Worm (Caenorhabditis elegans) whole organism, young adult: Measurements from ENCODE around the gene W04G3.7.

ENCODE experiments used
- B0035.1 ChIP-seq: sonication (generic microtip); optimal IDR thresholded peaks from 2 replicates; lab custom pipeline; 2016; ENCODE audit warnings: missing genetic modification characterization, mild to moderate bottlenecking, missing compliant biosample characterization, missing genotype, missing genetic modification reagents
- B0261.1 ChIP-seq: sonication (generic microtip); optimal IDR thresholded peaks from 2 replicates; lab custom pipeline; 2016; ENCODE audit warnings: mild to moderate bottlenecking, missing genetic modification characterization, moderate library complexity, missing compliant biosample characterization
- B0336.3 ChIP-seq: fragments of 200-800 bp; sonication (Bioruptor generic); IDR thresholded peaks from 2 replicates; pipeline ENCODE4 v1.3.6; 2022; ENCODE audit warnings: missing genetic modification characterization, missing compliant biosample characterization
- D2030.7 ChIP-seq: fragments of 200-800 bp; sonication (Bioruptor generic); IDR thresholded peaks from 2 replicates; pipeline ENCODE4 v1.3.6; 2022; ENCODE audit warnings: missing genetic modification reagents, missing genetic modification characterization, missing compliant biosample characterization
- F10E7.11 ChIP-seq: sonication (generic microtip); optimal IDR thresholded peaks from 2 replicates; lab custom pipeline; 2017; ENCODE audit warnings: mild to moderate bottlenecking, missing genetic modification characterization, moderate library complexity, missing compliant biosample characterization
- F39B2.1 ChIP-seq: fragments of 200-800 bp; sonication (Bioruptor generic); IDR thresholded peaks from 2 replicates; pipeline ENCODE4 v1.3.6; 2022; ENCODE audit warnings: missing genetic modification reagents, missing genetic modification characterization, missing compliant biosample characterization
- F55B11.4 ChIP-seq: sonication (generic microtip); optimal IDR thresholded peaks from 2 replicates; lab custom pipeline; 2016; ENCODE audit warnings: missing compliant biosample characterization, missing genetic modification characterization, borderline replicate concordance; ENCODE audit not compliant: insufficient read depth
- K11D2.4 ChIP-seq: fragments of 200-800 bp; sonication (Bioruptor generic); IDR thresholded peaks from 2 replicates; pipeline ENCODE4 v1.3.6; 2022; ENCODE audit warnings: missing genetic modification reagents, missing genetic modification characterization, missing compliant biosample characterization
- K12H6.12 ChIP-seq: fragments of 200-800 bp; sonication (Bioruptor generic); optimal IDR thresholded peaks from 2 replicates; lab custom pipeline; 2018; ENCODE audit warnings: mild to moderate bottlenecking, missing genetic modification characterization, missing compliant biosample characterization
- T07F8.4 ChIP-seq: sonication (generic microtip); optimal IDR thresholded peaks from 2 replicates; lab custom pipeline; 2016; ENCODE audit warnings: mild to moderate bottlenecking, missing genetic modification characterization, moderate library complexity, missing compliant biosample characterization
- T26A5.8 ChIP-seq: sonication (generic microtip); optimal IDR thresholded peaks from 2 replicates; lab custom pipeline; 2016; ENCODE audit warnings: missing genetic modification characterization, missing compliant biosample characterization
- Y53F4B.3 ChIP-seq: fragments of 200-800 bp; sonication (Bioruptor generic); IDR thresholded peaks from 2 replicates; pipeline ENCODE4 v1.3.6; 2022; ENCODE audit warnings: missing genetic modification reagents, missing genetic modification characterization, missing compliant biosample characterization
- Y53G8AR.9 ChIP-seq: fragments of 200-800 bp; sonication (Bioruptor generic); conservative IDR thresholded peaks from 2 replicates; pipeline ENCODE4 v1.3.6; 2022; ENCODE audit warnings: missing genetic modification reagents, missing genetic modification characterization, missing compliant biosample characterization
- ZK185.1 ChIP-seq: sonication (generic microtip); optimal IDR thresholded peaks from 2 replicates; lab custom pipeline; 2016; ENCODE audit warnings: mild to moderate bottlenecking, missing genetic modification characterization, missing compliant biosample characterization; ENCODE audit not compliant: poor library complexity, severe bottlenecking
- aptf-3 ChIP-seq: fragments of 200-800 bp; sonication (Bioruptor generic); IDR thresholded peaks from 2 replicates; pipeline ENCODE4 v1.3.6; 2022; ENCODE audit warnings: missing genetic modification characterization, missing compliant biosample characterization
- attf-5 ChIP-seq: fragments of 200-800 bp; sonication (Bioruptor generic); optimal IDR thresholded peaks from 2 replicates; lab custom pipeline; 2018; ENCODE audit warnings: mild to moderate bottlenecking, missing genetic modification characterization, missing compliant biosample characterization
- bed-2 ChIP-seq: fragments of 200-800 bp; sonication (Bioruptor generic); IDR thresholded peaks from 2 replicates; pipeline ENCODE4 v1.3.6; 2022; ENCODE audit warnings: missing genetic modification reagents, missing genetic modification characterization, missing compliant biosample characterization
- ceh-100 ChIP-seq: fragments of 200-800 bp; sonication (Bioruptor generic); IDR thresholded peaks from 2 replicates; pipeline ENCODE4 v1.3.6; 2022; ENCODE audit warnings: missing genetic modification reagents, missing genetic modification characterization, missing compliant biosample characterization
- ceh-58 ChIP-seq: fragments of 200-800 bp; sonication (Bioruptor generic); IDR thresholded peaks from 2 replicates; pipeline ENCODE4 v1.3.6; 2022; ENCODE audit warnings: missing genetic modification characterization, missing compliant biosample characterization
- ceh-91 ChIP-seq: fragments of 200-800 bp; sonication (Bioruptor generic); IDR thresholded peaks from 2 replicates; pipeline ENCODE4 v1.3.6; 2022; ENCODE audit warnings: missing genetic modification reagents, missing genetic modification characterization, missing compliant biosample characterization
- chd-7 ChIP-seq: sonication (generic microtip); optimal IDR thresholded peaks from 2 replicates; lab custom pipeline; 2016; ENCODE audit warnings: mild to moderate bottlenecking, missing genetic modification characterization, moderate library complexity, missing compliant biosample characterization
- dpff-1 ChIP-seq: sonication (generic microtip); optimal IDR thresholded peaks from 2 replicates; lab custom pipeline; 2017; ENCODE audit warnings: mild to moderate bottlenecking, missing genetic modification characterization, missing compliant biosample characterization
- efl-1 ChIP-seq: fragments of 150-350 bp; optimal IDR thresholded peaks from 2 replicates; lab custom pipeline; 2014; ENCODE audit warnings: missing biosample characterization, missing genetic modification reagents, missing genetic modification characterization
- egl-44 ChIP-seq: fragments of 200-800 bp; sonication (Bioruptor generic); IDR thresholded peaks from 2 replicates; pipeline ENCODE4 v1.3.6; 2022; ENCODE audit warnings: missing genetic modification reagents, missing genetic modification characterization, missing compliant biosample characterization
- ekl-4 ChIP-seq: fragments of 200-800 bp; sonication (Bioruptor generic); IDR thresholded peaks from 2 replicates; pipeline ENCODE4 v1.3.6; 2022; ENCODE audit warnings: missing genetic modification reagents, missing genetic modification characterization, missing compliant biosample characterization
- fkh-3 ChIP-seq: sonication (generic microtip); optimal IDR thresholded peaks from 2 replicates; lab custom pipeline; 2016; ENCODE audit warnings: mild to moderate bottlenecking, missing genetic modification characterization, missing compliant biosample characterization
- hlh-26 ChIP-seq: fragments of 200-800 bp; sonication (Bioruptor generic); conservative IDR thresholded peaks from 2 replicates; pipeline ENCODE4 v1.3.6; 2022; ENCODE audit warnings: missing genetic modification reagents, missing genetic modification characterization, missing compliant biosample characterization
- hsf-1 ChIP-seq: fragments of 200-800 bp; sonication (Bioruptor generic); IDR thresholded peaks from 2 replicates; pipeline ENCODE4 v1.3.6; 2022; ENCODE audit warnings: missing genetic modification reagents, missing genetic modification characterization, missing compliant biosample characterization
- let-526 ChIP-seq: fragments of 200-800 bp; sonication (Bioruptor generic); IDR thresholded peaks from 2 replicates; pipeline ENCODE4 v1.3.6; 2022; ENCODE audit warnings: missing genetic modification reagents, missing genetic modification characterization, missing compliant biosample characterization
- lin-26 ChIP-seq: fragments of 200-800 bp; sonication (Bioruptor generic); IDR thresholded peaks from 2 replicates; pipeline ENCODE4 v1.3.6; 2022; ENCODE audit warnings: missing genetic modification reagents, missing genetic modification characterization, missing compliant biosample characterization
- lsy-27 ChIP-seq: sonication (generic microtip); optimal IDR thresholded peaks from 2 replicates; lab custom pipeline; 2017; ENCODE audit warnings: missing genetic modification characterization, mild to moderate bottlenecking, missing compliant biosample characterization, antibody characterized with exemption, missing genotype, borderline replicate concordance; ENCODE audit not compliant: insufficient read depth
- madf-3 ChIP-seq: fragments of 200-800 bp; sonication (Bioruptor generic); IDR thresholded peaks from 2 replicates; pipeline ENCODE4 v1.3.6; 2022; ENCODE audit warnings: missing genetic modification reagents, missing genetic modification characterization, missing compliant biosample characterization
- madf-6 ChIP-seq: fragments of 200-800 bp; sonication (Bioruptor generic); IDR thresholded peaks from 2 replicates; pipeline ENCODE4 v1.3.6; 2022; ENCODE audit warnings: missing genetic modification reagents, missing genetic modification characterization, missing compliant biosample characterization
- madf-8 ChIP-seq: fragments of 200-800 bp; sonication (Bioruptor generic); conservative IDR thresholded peaks from 2 replicates; pipeline ENCODE4 v1.3.6; 2022; ENCODE audit warnings: missing genetic modification reagents, missing genetic modification characterization, missing compliant biosample characterization
- mes-4 ChIP-seq: sonication (generic microtip); optimal IDR thresholded peaks from 2 replicates; lab custom pipeline; 2016; ENCODE audit warnings: missing genotype, missing genetic modification characterization, missing compliant biosample characterization
- pbrm-1 ChIP-seq: fragments of 200-800 bp; sonication (Bioruptor generic); IDR thresholded peaks from 2 replicates; pipeline ENCODE4 v1.3.6; 2022; ENCODE audit warnings: missing genetic modification reagents, missing genetic modification characterization, missing compliant biosample characterization
- repo-1 ChIP-seq: sonication (generic microtip); optimal IDR thresholded peaks from 2 replicates; lab custom pipeline; 2017; ENCODE audit warnings: mild to moderate bottlenecking, missing genetic modification characterization, missing compliant biosample characterization
- sptf-2 ChIP-seq: fragments of 200-800 bp; sonication (Bioruptor generic); optimal IDR thresholded peaks from 2 replicates; lab custom pipeline; 2018; ENCODE audit warnings: mild to moderate bottlenecking, missing genetic modification characterization, missing compliant biosample characterization
- tbp1 ChIP-seq: fragments of 200-800 bp; sonication (Bioruptor generic); optimal IDR thresholded peaks from 2 replicates; lab custom pipeline; 2018; ENCODE audit warnings: mild to moderate bottlenecking, missing genetic modification characterization, missing compliant biosample characterization
- unc-130 ChIP-seq: sonication (generic microtip); optimal IDR thresholded peaks from 2 replicates; lab custom pipeline; 2016; ENCODE audit warnings: missing genetic modification reagents, missing genetic modification characterization, missing compliant biosample characterization
- zim-3 ChIP-seq: sonication (generic microtip); optimal IDR thresholded peaks from 2 replicates; lab custom pipeline; 2017; ENCODE audit warnings: mild to moderate bottlenecking, missing genetic modification characterization, moderate library complexity, missing compliant biosample characterization
- ztf-26 ChIP-seq: sonication (generic microtip); optimal IDR thresholded peaks from 2 replicates; lab custom pipeline; 2017; ENCODE audit warnings: missing genetic modification characterization, missing compliant biosample characterization
- ztf-28 ChIP-seq: fragments of 200-800 bp; sonication (Bioruptor generic); IDR thresholded peaks from 2 replicates; pipeline ENCODE4 v1.3.6; 2022; ENCODE audit warnings: missing genetic modification reagents, missing genetic modification characterization, missing compliant biosample characterization
- ztf-6 ChIP-seq: fragments of 200-800 bp; sonication (Bioruptor generic); IDR thresholded peaks from 2 replicates; pipeline ENCODE4 v1.3.6; 2022; ENCODE audit warnings: missing genetic modification reagents, missing genetic modification characterization, missing compliant biosample characterization

Gene W04G3.7

DNA sequence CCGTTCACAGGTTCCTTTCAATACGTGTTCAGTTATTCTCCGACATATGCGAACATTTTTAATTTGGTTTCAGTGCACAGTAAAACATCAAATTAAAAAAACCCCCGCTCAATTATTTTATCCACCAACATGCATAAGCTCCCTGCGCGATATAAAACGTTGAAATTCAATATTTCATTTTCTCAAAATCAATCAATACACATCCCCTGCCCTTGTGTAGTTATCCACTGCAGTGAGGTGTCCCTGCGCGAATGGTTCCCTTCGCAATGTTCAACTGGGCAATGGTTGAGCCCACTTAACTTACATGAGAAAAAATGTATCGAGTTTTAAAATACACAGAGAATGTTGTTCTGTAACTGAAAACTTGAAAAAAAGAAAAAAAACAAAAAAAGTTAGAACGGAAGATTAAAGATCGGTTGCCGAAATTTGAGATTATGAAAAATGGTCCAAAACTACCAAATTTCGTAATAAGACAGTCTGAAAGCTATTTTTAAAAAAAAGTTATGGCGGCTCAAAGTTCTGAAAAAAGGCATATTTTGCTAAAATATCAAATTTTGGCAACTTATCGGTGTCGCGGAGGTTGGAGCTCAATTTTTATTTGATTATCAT is 9.0 kb upstream of the W04G3.7 start (continued):
- TF ChIP-seq B0035.1 (tag; lab: Kevin White, UChicago) = peak; percentile 97
- TF ChIP-seq aptf-3 (GFP tag; lab: Robert Waterston, UW) = 0 out of 2 replicates have a peak, but pooled peaks have one; percentile 27
- TF ChIP-seq bed-2 = peak; percentile 88
- peak; percentile 100 for TF ChIP-seq repo-1
- no peak for TF ChIP-seq efl-1
- peak; percentile 82 for TF ChIP-seq tbp1 (GFP tag; lab: Kevin White, UChicago)
- TF ChIP-seq unc-130 (GFP tag; lab: Kevin White, UChicago) = peak; percentile 45
- peak; percentile 98 for TF ChIP-seq pbrm-1 (GFP tag; lab: Robert Waterston, UW)
- TF ChIP-seq F10E7.11 = peak; percentile 99
- TF ChIP-seq F55B11.4 (tag; lab: Kevin White, UChicago) = no peak
- TF ChIP-seq attf-5 (GFP tag; lab: Kevin White, UChicago) = peak; percentile 75
- TF ChIP-seq ZK185.1 (tag; lab: Kevin White, UChicago) = peak; percentile 99
- no peak for TF ChIP-seq Y53F4B.3 (GFP tag; lab: Robert Waterston, UW)
- peak; percentile 100 for TF ChIP-seq B0336.3 (GFP tag; lab: Robert Waterston, UW)
- TF ChIP-seq madf-3 = peak; percentile 86; the same call in 1 of the 2 replicates
- TF ChIP-seq madf-6 (GFP tag; lab: Robert Waterston, UW) = no peak
- TF ChIP-seq T07F8.4 (tag; lab: Kevin White, UChicago) = peak; percentile 94
- TF ChIP-seq B0261.1 (tag; lab: Kevin White, UChicago) = peak; percentile 68
- TF ChIP-seq madf-8 = no peak
- TF ChIP-seq fkh-3 (tag; lab: Kevin White, UChicago) = peak; percentile 69
- TF ChIP-seq ztf-6 (GFP tag; lab: Robert Waterston, UW) = peak; percentile 92
- no peak for TF ChIP-seq mes-4
- peak; percentile 89 for TF ChIP-seq lin-26 (GFP tag; lab: Robert Waterston, UW)
- TF ChIP-seq K11D2.4 (GFP tag; lab: Robert Waterston, UW) = peak; percentile 100
- peak; percentile 72 for TF ChIP-seq T26A5.8 (tag; lab: Kevin White, UChicago)
- peak; percentile 95 for TF ChIP-seq zim-3 (tag; lab: Kevin White, UChicago)
- TF ChIP-seq sptf-2 (GFP tag; lab: Kevin White, UChicago) = peak; percentile 81
- peak; percentile 93 for TF ChIP-seq let-526 (GFP tag; lab: Robert Waterston, UW)
- TF ChIP-seq chd-7 (tag; lab: Kevin White, UChicago) = peak; percentile 99
- TF ChIP-seq hlh-26 (GFP tag; lab: Robert Waterston, UW) = no peak
- TF ChIP-seq dpff-1 (tag; lab: Kevin White, UChicago) = peak; percentile 97
- peak; percentile 71 for TF ChIP-seq hsf-1 (GFP tag; lab: Robert Waterston, UW)
- no peak for TF ChIP-seq D2030.7 (GFP tag; lab: Robert Waterston, UW)
- TF ChIP-seq F39B2.1 (GFP tag; lab: Robert Waterston, UW) = peak; percentile 46; the same call in 1 of the 2 replicates
- TF ChIP-seq lsy-27 = no peak
- TF ChIP-seq ceh-91 (GFP tag; lab: Robert Waterston, UW) = peak; percentile 28; the same call in 1 of the 2 replicates
- TF ChIP-seq ztf-26 = peak; percentile 100
- TF ChIP-seq ceh-100 (GFP tag; lab: Robert Waterston, UW) = peak; percentile 79
- peak; percentile 96 for TF ChIP-seq egl-44 (GFP tag; lab: Robert Waterston, UW)
- peak; percentile 91 for TF ChIP-seq ceh-58 (GFP tag; lab: Robert Waterston, UW)
- peak; percentile 99 for TF ChIP-seq K12H6.12
- TF ChIP-seq ztf-28 (GFP tag; lab: Robert Waterston, UW) = peak; percentile 59; the same call in 1 of the 2 replicates
- peak; percentile 95 for TF ChIP-seq ekl-4
- TF ChIP-seq Y53G8AR.9 (GFP tag; lab: Robert Waterston, UW) = peak; percentile 100
- TF ChIP-seq, all 124 proteins: peak for 102
